Worm (Caenorhabditis elegans) whole organism, late embryonic: ENCODE results near the gene cnp-2.

ENCODE experiments used
- C38D4.7 ChIP-seq: fragments of 200-800 bp; sonication (Bioruptor generic); optimal IDR thresholded peaks from 2 replicates; lab custom pipeline; 2018; ENCODE audit warnings: mild to moderate bottlenecking, missing genetic modification characterization, moderate library complexity, missing compliant biosample characterization
- K02D7.2 ChIP-seq: sonication (generic microtip); optimal IDR thresholded peaks from 2 replicates; lab custom pipeline; 2017; ENCODE audit warnings: mild to moderate bottlenecking, missing genetic modification characterization, missing compliant biosample characterization
- K09A11.1 ChIP-seq: sonication (generic microtip); optimal IDR thresholded peaks from 2 replicates; lab custom pipeline; 2017; ENCODE audit warnings: antibody characterized with exemption, mild to moderate bottlenecking, missing genetic modification characterization, missing compliant biosample characterization; ENCODE audit not compliant: insufficient read depth
- ceh-30 ChIP-seq: fragments of 150-350 bp; optimal IDR thresholded peaks from 2 replicates; lab custom pipeline; 2014; ENCODE audit warnings: missing biosample characterization, missing genetic modification characterization
- ceh-31 ChIP-seq: sonication (generic microtip); optimal IDR thresholded peaks from 2 replicates; lab custom pipeline; 2016; ENCODE audit warnings: missing genetic modification characterization, missing compliant biosample characterization
- ceh-34 ChIP-seq: sonication (generic microtip); optimal IDR thresholded peaks from 2 replicates; lab custom pipeline; 2016; ENCODE audit warnings: mild to moderate bottlenecking, missing genetic modification characterization, missing compliant biosample characterization
- ceh-48 ChIP-seq: sonication (generic microtip); optimal IDR thresholded peaks from 2 replicates; lab custom pipeline; 2016; ENCODE audit warnings: missing genetic modification characterization, inconsistent platforms, missing compliant biosample characterization
- che-1 ChIP-seq: sonication (generic microtip); optimal IDR thresholded peaks from 2 replicates; lab custom pipeline; 2016; ENCODE audit warnings: mild to moderate bottlenecking, missing genetic modification characterization, missing compliant biosample characterization
- dmd-4 ChIP-seq: sonication (generic microtip); optimal IDR thresholded peaks from 2 replicates; lab custom pipeline; 2016; ENCODE audit warnings: borderline replicate concordance, missing genetic modification characterization, missing compliant biosample characterization
- dve-1 ChIP-seq: sonication (generic microtip); optimal IDR thresholded peaks from 2 replicates; lab custom pipeline; 2017; ENCODE audit warnings: antibody characterized with exemption, mild to moderate bottlenecking, missing genetic modification characterization, missing compliant biosample characterization
- elt-2 ChIP-seq: sonication (generic microtip); optimal IDR thresholded peaks from 2 replicates; lab custom pipeline; 2016; ENCODE audit warnings: missing genetic modification reagents, missing genetic modification characterization, missing compliant biosample characterization
- fax-1 ChIP-seq: sonication (generic microtip); optimal IDR thresholded peaks from 2 replicates; lab custom pipeline; 2016; ENCODE audit warnings: missing genotype, missing genetic modification characterization, missing compliant biosample characterization
- gmeb-2 ChIP-seq: sonication (generic microtip); optimal IDR thresholded peaks from 2 replicates; lab custom pipeline; 2016; ENCODE audit warnings: missing genetic modification characterization, inconsistent platforms, missing compliant biosample characterization
- hlh-13 ChIP-seq: fragments of 200-800 bp; sonication (Bioruptor generic); optimal IDR thresholded peaks from 2 replicates; lab custom pipeline; 2018; ENCODE audit warnings: mild to moderate bottlenecking, missing genetic modification characterization, missing compliant biosample characterization
- hlh-15 ChIP-seq: sonication (generic microtip); optimal IDR thresholded peaks from 2 replicates; lab custom pipeline; 2016; ENCODE audit warnings: missing genetic modification characterization, missing compliant biosample characterization
- hlh-6 ChIP-seq: sonication (generic microtip); optimal IDR thresholded peaks from 2 replicates; lab custom pipeline; 2016; ENCODE audit warnings: missing genotype, missing genetic modification characterization, missing compliant biosample characterization
- hlh-8 ChIP-seq: sonication (generic microtip); optimal IDR thresholded peaks from 2 replicates; lab custom pipeline; 2016; ENCODE audit warnings: missing genotype, missing genetic modification characterization, missing compliant biosample characterization
- madf-2 ChIP-seq: sonication (generic microtip); optimal IDR thresholded peaks from 2 replicates; lab custom pipeline; 2017; ENCODE audit warnings: missing genetic modification characterization, missing compliant biosample characterization
- nfya-1 ChIP-seq: sonication (generic microtip); optimal IDR thresholded peaks from 2 replicates; lab custom pipeline; 2017; ENCODE audit warnings: missing genetic modification characterization, mild to moderate bottlenecking, missing compliant biosample characterization, antibody characterized with exemption, moderate library complexity
- pag-3 ChIP-seq: sonication (generic microtip); optimal IDR thresholded peaks from 2 replicates; lab custom pipeline; 2016; ENCODE audit warnings: missing compliant biosample characterization, missing genetic modification characterization, borderline replicate concordance
- pax-1 ChIP-seq: fragments of 150-350 bp; optimal IDR thresholded peaks from 2 replicates; lab custom pipeline; 2014; ENCODE audit warnings: missing biosample characterization, missing genetic modification characterization
- pha-4 ChIP-seq: fragments of 150-350 bp; optimal IDR thresholded peaks from 2 replicates; lab custom pipeline; 2018; ENCODE audit warnings: missing biosample characterization, missing genetic modification reagents, missing genetic modification characterization
- pqm-1 ChIP-seq: sonication (generic microtip); optimal IDR thresholded peaks from 2 replicates; lab custom pipeline; 2016; ENCODE audit warnings: missing genetic modification characterization, missing compliant biosample characterization
- ref-2 ChIP-seq: sonication (generic microtip); optimal IDR thresholded peaks from 2 replicates; lab custom pipeline; 2016; ENCODE audit warnings: missing genetic modification characterization, missing compliant biosample characterization
- rnt-1 ChIP-seq: sonication (generic microtip); optimal IDR thresholded peaks from 2 replicates; lab custom pipeline; 2016; ENCODE audit warnings: missing genetic modification characterization, missing compliant biosample characterization
- sox-2 ChIP-seq: fragments of 200-800 bp; sonication (Bioruptor generic); IDR thresholded peaks from 2 replicates; pipeline ENCODE4 v1.3.6; 2022; ENCODE audit warnings: missing genetic modification reagents, missing genetic modification characterization, missing compliant biosample characterization
- syd-9 ChIP-seq: sonication (generic microtip); optimal IDR thresholded peaks from 2 replicates; lab custom pipeline; 2016; ENCODE audit warnings: mild to moderate bottlenecking, missing genetic modification characterization, moderate library complexity, missing compliant biosample characterization
- tbx-2 ChIP-seq: sonication (generic microtip); optimal IDR thresholded peaks from 2 replicates; lab custom pipeline; 2016; ENCODE audit warnings: missing genetic modification characterization, missing compliant biosample characterization
- unc-3 ChIP-seq, 2 experiments: fragments of 200-800 bp in 1 of 2; sonication (Bioruptor generic) in 1 of 2; sonication (generic microtip) in 1 of 2; conservative IDR thresholded peaks in 1 of 2; optimal IDR thresholded peaks in 1 of 2; 2 replicates each; pipeline versions ENCODE4 v1.3.6 to Lab custom; 2016 to 2022; ENCODE audit warnings: missing compliant biosample characterization in 2 of 2, missing genetic modification characterization in 2 of 2, missing genetic modification reagents in 1 of 2
- unc-42 ChIP-seq: sonication (generic microtip); optimal IDR thresholded peaks from 2 replicates; lab custom pipeline; 2016; ENCODE audit warnings: missing genotype, missing genetic modification characterization, missing compliant biosample characterization
- unc-86 ChIP-seq: sonication (generic microtip); optimal IDR thresholded peaks from 2 replicates; lab custom pipeline; 2016; ENCODE audit warnings: missing genetic modification characterization, missing compliant biosample characterization
- ztf-16 ChIP-seq: sonication (generic microtip); optimal IDR thresholded peaks from 2 replicates; lab custom pipeline; 2017; ENCODE audit warnings: missing genetic modification characterization, missing compliant biosample characterization

Gene cnp-2

DNA sequence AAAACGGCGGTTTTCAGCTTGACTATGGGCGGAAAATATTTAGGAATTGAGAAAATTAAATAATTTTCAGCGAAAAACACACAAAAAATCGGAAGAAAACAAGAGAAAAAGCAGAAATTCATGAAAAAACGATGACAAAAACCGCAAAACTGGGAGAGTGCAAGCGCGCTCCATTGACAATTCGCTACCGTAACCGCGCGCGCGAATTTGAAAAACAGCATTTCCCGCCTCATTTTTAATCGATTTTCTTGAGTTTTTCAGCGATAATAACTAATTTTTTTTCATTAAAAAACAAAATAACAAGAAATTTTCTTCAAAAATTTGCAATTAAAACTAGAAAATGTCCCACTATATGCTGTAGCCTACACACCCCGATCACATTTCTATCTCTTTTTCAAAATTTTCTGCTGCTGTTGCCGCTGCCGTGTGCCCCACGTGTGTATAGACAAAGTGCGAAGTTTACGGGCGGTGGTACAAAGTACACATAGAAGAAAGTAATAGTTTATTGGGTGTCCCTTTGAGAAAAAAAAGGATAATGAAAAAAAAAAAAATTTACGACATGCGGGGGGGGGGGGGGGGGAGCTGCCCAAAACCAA, 39.4 kb downstream of the cnp-2 start:
- no peak for TF ChIP-seq pqm-1 (tag; lab: Kevin White, UChicago)
- no peak for TF ChIP-seq hlh-13 (GFP tag; lab: Kevin White, UChicago)
- TF ChIP-seq syd-9 (tag; lab: Kevin White, UChicago): no peak
- TF ChIP-seq elt-2 (tag; lab: Kevin White, UChicago): no peak
- TF ChIP-seq tbx-2 (tag; lab: Kevin White, UChicago): no peak
- TF ChIP-seq nfya-1 (tag; lab: Kevin White, UChicago): peak; percentile 2
- peak; percentile 24 for TF ChIP-seq rnt-1
- no peak for TF ChIP-seq gmeb-2 (tag; lab: Kevin White, UChicago)
- no peak for TF ChIP-seq ceh-30
- TF ChIP-seq unc-3 (GFP tag; conservative IDR thresholded peaks at IDR 0.05; lab: Robert Waterston, UW): no peak
- TF ChIP-seq unc-3 (tag; optimal IDR thresholded peaks at IDR 0.05; lab: Kevin White, UChicago): no peak
- no peak for TF ChIP-seq fax-1 (tag; lab: Kevin White, UChicago)
- TF ChIP-seq, all 69 proteins: peak for 2

DNA sequence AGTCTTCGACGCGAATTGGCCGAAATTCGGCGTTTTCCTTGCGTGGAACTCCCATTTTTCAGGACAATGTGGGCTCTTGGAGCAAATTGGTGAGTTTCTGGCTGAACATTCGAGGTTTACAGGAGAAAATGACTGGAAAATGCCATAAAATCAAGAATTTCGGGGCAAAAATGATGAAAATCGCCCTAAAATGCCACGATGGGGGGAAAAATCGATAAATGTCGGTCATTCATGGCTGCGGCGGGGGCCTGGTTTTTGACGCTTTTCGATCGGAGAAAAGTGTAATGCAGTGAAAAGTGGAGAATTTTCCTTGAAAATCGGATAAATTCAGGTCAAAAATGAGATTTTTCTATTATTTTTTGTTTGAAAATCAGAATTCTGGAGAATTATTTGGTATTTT, 44.6 kb downstream of the cnp-2 start, which contains the start of the genes Y46G5A.18 and Y46G5A.47:
TSS of gene Y46G5A.18 (minus strand) at position 101 of the 400 bp plus-strand sequence.
TSS of gene Y46G5A.47 (minus strand) at position 146 of the 400 bp plus-strand sequence.
- TF ChIP-seq dmd-4 (tag; lab: Kevin White, UChicago) (no peak), ztf-16 (tag; lab: Kevin White, UChicago) (no peak), pag-3 (tag; lab: Kevin White, UChicago) (no peak), che-1 (tag; lab: Kevin White, UChicago) (no peak), ceh-48 (tag; lab: Kevin White, UChicago) (peak; percentile 64)

DNA sequence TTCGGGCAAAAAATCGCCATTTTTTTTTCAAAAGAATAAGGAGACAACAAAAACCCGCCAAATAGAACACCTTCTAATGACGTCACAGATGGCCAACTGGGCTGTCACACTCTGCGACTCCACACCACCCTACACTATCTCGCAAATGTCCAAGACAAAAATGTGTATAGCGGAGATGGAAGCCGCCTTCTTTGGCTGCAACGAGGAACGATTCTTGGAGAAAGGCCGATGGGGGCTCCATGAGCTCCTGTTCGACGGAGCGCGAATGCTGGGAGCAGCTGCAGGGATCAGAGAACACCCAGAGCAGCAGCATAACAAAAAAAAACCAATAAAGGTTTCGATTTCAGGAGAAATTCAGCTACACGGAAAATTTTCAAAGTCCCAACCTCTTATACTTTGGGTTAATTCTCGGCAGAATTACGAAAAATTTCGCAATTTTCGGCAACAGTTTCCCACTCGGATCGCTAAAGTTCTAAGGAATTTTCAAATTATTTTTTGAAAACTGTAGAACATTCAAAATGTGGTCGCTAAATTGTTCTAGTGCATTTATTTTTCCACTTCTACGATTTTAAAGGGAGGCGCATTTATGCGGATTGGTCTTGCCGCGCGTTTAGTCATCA, 45.3 kb downstream of the cnp-2 start:
- TF ChIP-seq unc-86 (tag; lab: Kevin White, UChicago): no peak
- TF ChIP-seq unc-42: peak; percentile 10
- no peak for TF ChIP-seq syd-9 (tag; lab: Kevin White, UChicago)
- peak; percentile 30 for TF ChIP-seq nfya-1 (tag; lab: Kevin White, UChicago)
- TF ChIP-seq ref-2 (tag; lab: Kevin White, UChicago): peak; percentile 51
- peak; percentile 39 for TF ChIP-seq ceh-31 (tag; lab: Kevin White, UChicago)
- TF ChIP-seq hlh-6 (tag; lab: Kevin White, UChicago): peak; percentile 60
- no peak for TF ChIP-seq ceh-34 (tag; lab: Kevin White, UChicago)
- TF ChIP-seq hlh-15 (tag; lab: Kevin White, UChicago): no peak
- TF ChIP-seq sox-2 (GFP tag; lab: Robert Waterston, UW): peak; percentile 16; the same call in 1 of the 2 replicates
- TF ChIP-seq, all 69 proteins: peak for 6

DNA sequence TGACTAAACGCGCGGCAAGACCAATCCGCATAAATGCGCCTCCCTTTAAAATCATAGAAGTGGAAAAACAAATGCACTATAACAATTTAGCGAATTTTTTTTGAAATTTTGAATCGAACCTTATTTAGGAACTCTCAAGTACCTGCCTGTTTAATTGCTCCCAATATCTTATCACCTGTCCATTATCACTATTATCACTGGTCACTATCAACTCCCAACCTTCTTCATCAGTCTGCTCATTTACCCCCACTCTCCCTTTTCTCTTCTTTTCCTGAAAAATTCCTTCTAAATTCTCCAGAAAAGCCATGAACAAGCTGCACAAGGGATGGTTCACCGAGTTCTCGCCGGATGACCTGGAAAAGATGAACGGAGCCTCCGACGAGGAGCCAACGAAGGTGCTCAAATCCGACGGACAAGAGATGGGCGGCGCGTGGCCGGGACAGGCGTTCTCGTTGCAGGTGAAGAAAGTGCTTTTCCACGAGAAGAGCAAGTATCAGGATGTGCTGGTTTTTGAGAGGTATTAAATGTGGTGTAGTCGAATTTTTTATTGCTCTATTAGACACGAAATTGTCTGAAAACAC, 46.1 kb downstream of the cnp-2 start, which contains the start of gene spds-1:
TSS of gene spds-1 (plus strand) at position 298 of the 581 bp plus-strand sequence.
- TF ChIP-seq K09A11.1 (tag; lab: Kevin White, UChicago) (no peak), C38D4.7 (GFP tag; lab: Kevin White, UChicago) (no peak), madf-2 (no peak), elt-2 (tag; lab: Kevin White, UChicago) (peak; percentile 76)

DNA sequence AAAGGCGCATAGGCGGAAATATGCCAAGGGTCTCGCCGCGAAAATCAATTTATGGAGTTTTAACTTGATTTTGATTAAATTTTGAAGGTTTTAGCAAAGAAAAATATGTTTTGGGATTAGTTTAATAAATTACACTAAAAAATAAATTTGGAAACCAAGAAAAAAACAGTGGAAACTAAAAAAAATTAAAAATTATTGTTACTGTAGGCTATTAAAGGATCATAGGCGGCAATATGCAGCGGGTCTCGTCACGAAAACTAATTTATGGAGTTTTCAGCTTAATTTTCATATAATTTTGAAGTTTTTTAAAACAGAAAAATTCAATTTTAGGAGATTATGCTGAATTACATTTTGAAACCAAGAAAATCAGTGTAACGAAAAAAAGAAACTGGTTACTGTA, 48.1 kb downstream of the cnp-2 start:
- TF ChIP-seq K02D7.2 (tag; lab: Kevin White, UChicago) (no peak), pha-4 (no peak), hlh-8 (tag; lab: Kevin White, UChicago) (no peak), hlh-13 (GFP tag; lab: Kevin White, UChicago) (no peak), che-1 (tag; lab: Kevin White, UChicago) (no peak), unc-3 (GFP tag; conservative IDR thresholded peaks at IDR 0.05; lab: Robert Waterston, UW) (no peak), unc-3 (tag; optimal IDR thresholded peaks at IDR 0.05; lab: Kevin White, UChicago) (no peak), K09A11.1 (tag; lab: Kevin White, UChicago) (no peak), ref-2 (tag; lab: Kevin White, UChicago) (no peak), dve-1 (no peak), pax-1 (no peak)
